Fruit fly (Drosophila melanogaster): ENCODE data around the gene CG14011.
A peak's percentile ranks its signal among the peaks of the same experiment; 100 is the strongest.

The CG14011 gene

DNA sequence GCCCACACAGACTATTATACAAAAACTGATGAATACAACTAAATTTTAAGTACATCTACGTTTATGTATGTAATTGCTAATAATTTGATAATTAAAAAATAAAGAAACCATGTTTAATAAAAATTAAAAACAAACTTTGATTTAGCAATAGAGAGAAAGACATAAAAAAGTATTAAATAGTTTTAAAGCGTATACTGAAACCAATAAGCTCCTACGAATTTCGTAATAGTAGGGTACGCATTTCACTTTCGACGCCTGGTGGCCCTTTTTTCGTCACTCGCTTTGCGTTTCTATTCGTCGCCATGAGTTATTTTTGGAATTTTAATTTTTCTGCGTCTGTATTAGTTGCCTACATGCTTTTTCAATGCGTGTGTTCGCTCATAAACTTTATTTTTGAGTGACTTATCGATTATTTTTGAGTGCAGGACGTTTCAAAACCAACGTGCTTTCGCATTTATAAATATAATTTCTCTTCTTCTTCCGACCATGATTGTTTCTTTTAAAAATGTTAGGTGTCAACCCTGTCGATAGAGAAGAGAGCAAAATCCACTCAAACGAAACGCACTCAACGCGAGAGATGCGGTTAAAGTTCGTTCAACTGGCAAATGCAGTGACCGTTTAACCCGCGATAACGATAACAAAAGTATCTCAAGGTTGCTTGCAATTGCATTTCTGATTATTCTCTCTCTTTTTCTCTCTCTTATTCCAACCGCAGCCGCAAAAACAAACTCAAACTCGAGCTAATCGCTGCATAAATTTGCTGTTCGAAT, 34.2 kb downstream of the CG14011 start, which contains the start of gene Oscillin (continued):
- peak; percentile 91 for TF ChIP-seq CG14014 (GFP tag; IDR thresholded peaks at IDR 0.05)
- TF ChIP-seq fd64A (GFP tag; optimal IDR thresholded peaks at IDR 0.05), result no peak
- peak; percentile 57 for TF ChIP-seq Aef1 (GFP tag; IDR thresholded peaks at IDR 0.05)
- peak; percentile 47 for TF ChIP-seq nom (GFP tag; optimal IDR thresholded peaks at IDR 0.05)
- TF ChIP-seq usp (GFP tag; optimal IDR thresholded peaks at IDR 0.05), result no peak
- TF ChIP-seq dm (GFP tag; optimal IDR thresholded peaks at IDR 0.05), result peak; percentile 42
- TF ChIP-seq ham (GFP tag; IDR thresholded peaks at IDR 0.05), result no peak
- TF ChIP-seq CG9215 (GFP tag; IDR thresholded peaks at IDR 0.05), result peak; percentile 77
- TF ChIP-seq ssp (GFP tag; IDR thresholded peaks at IDR 0.05), result peak; percentile 73
- no peak for TF ChIP-seq Ets97D (GFP tag; optimal IDR thresholded peaks at IDR 0.05)
- TF ChIP-seq Bteb2 (GFP tag; optimal IDR thresholded peaks at IDR 0.05), result peak; percentile 79
- TF ChIP-seq CG8388 (GFP tag; optimal IDR thresholded peaks at IDR 0.05), result peak; percentile 89
- peak; percentile 51; the same call in 2 of the 3 replicates for TF ChIP-seq vnd (GFP tag; IDR thresholded peaks at IDR 0.05; ENCODE audit: partially characterized antibody)
- peak; percentile 73 for TF ChIP-seq CG31224 (GFP tag; IDR thresholded peaks at IDR 0.05)
- no peak for TF ChIP-seq br (optimal IDR thresholded peaks at IDR 0.05)
- peak; percentile 91 for TF ChIP-seq sna (GFP tag; IDR thresholded peaks at IDR 0.05; ENCODE audit: partially characterized antibody)
- peak; percentile 66 for TF ChIP-seq nau (GFP tag; optimal IDR thresholded peaks at IDR 0.05)
- no peak for TF ChIP-seq jing (GFP tag; optimal IDR thresholded peaks at IDR 0.05)
- no peak for TF ChIP-seq sr (GFP tag; IDR thresholded peaks at IDR 0.05)
- peak; percentile 80 for TF ChIP-seq Xbp1 (GFP tag; optimal IDR thresholded peaks at IDR 0.05)
- peak; percentile 88 for TF ChIP-seq unpg (GFP tag; optimal IDR thresholded peaks at IDR 0.05)
- TF ChIP-seq CG18619 (GFP tag; optimal IDR thresholded peaks at IDR 0.05), result peak; percentile 49
- TF ChIP-seq tll (GFP tag; optimal IDR thresholded peaks at IDR 0.05), result no peak
- TF ChIP-seq CG2129 (GFP tag; IDR thresholded peaks at IDR 0.05; ENCODE audit: partially characterized antibody), result 0 out of 2 replicates have a peak, but pooled peaks have one; percentile 15
- peak; percentile 43 for TF ChIP-seq ems (GFP tag; optimal IDR thresholded peaks at IDR 0.05)
- peak; percentile 8 for TF ChIP-seq CG3838 (GFP tag; optimal IDR thresholded peaks at IDR 0.05)
- TF ChIP-seq CG16779 (GFP tag; IDR thresholded peaks at IDR 0.05), result no peak
- TF ChIP-seq Dad (GFP tag; optimal IDR thresholded peaks at IDR 0.05), result peak; percentile 13
- TF ChIP-seq Opbp (GFP tag; IDR thresholded peaks at IDR 0.05; ENCODE audit: partially characterized antibody), result peak; percentile 93; the same call in 2 of the 3 replicates
- no peak for TF ChIP-seq ac (GFP tag; optimal IDR thresholded peaks at IDR 0.05)
- peak; percentile 93 for TF ChIP-seq bbx (GFP tag; IDR thresholded peaks at IDR 0.05; ENCODE audit: partially characterized antibody)
- TF ChIP-seq pita (GFP tag; optimal IDR thresholded peaks at IDR 0.05), result no peak
- TF ChIP-seq luna (GFP tag; optimal IDR thresholded peaks at IDR 0.05), result no peak
- peak; percentile 72; the same call in 2 of the 3 replicates for TF ChIP-seq B-H1 (GFP tag; IDR thresholded peaks at IDR 0.05)
- TF ChIP-seq CG6654 (GFP tag; optimal IDR thresholded peaks at IDR 0.05), result peak; percentile 45
- peak; percentile 70 for TF ChIP-seq CG18476 (GFP tag; optimal IDR thresholded peaks at IDR 0.05)
- no peak for TF ChIP-seq CG9609 (GFP tag; optimal IDR thresholded peaks at IDR 0.05)
- TF ChIP-seq Doc2 (GFP tag; IDR thresholded peaks at IDR 0.05), result no peak
- no peak for TF ChIP-seq prd (optimal IDR thresholded peaks at IDR 0.05)
- TF ChIP-seq prd (GFP tag; IDR thresholded peaks at IDR 0.05), result peak; percentile 79
- TF ChIP-seq mirr (GFP tag; optimal IDR thresholded peaks at IDR 0.05), result no peak
- peak; percentile 86 for TF ChIP-seq Asciz (GFP tag; optimal IDR thresholded peaks at IDR 0.05)
- no peak for TF ChIP-seq CG3163 (GFP tag; optimal IDR thresholded peaks at IDR 0.05)
- TF ChIP-seq TFAM (GFP tag; optimal IDR thresholded peaks at IDR 0.05), result no peak
- peak; percentile 64 for TF ChIP-seq lbe (GFP tag; optimal IDR thresholded peaks at IDR 0.05)
- TF ChIP-seq trh (GFP tag; optimal IDR thresholded peaks at IDR 0.05), result peak; percentile 67
- TF ChIP-seq Dbx (GFP tag; IDR thresholded peaks at IDR 0.05), result peak; percentile 79
- no peak for TF ChIP-seq Dip2 (GFP tag; IDR thresholded peaks at IDR 0.05)
- TF ChIP-seq CG16863 (GFP tag; optimal IDR thresholded peaks at IDR 0.05), result no peak
- peak; percentile 66; the same call in 3 of the 4 replicates for TF ChIP-seq Dll (GFP tag; IDR thresholded peaks at IDR 0.05; ENCODE audit: partially characterized antibody)
